Fruit fly (Drosophila melanogaster) S2 (cell line): ENCODE data around the gene Sfp87B.

ENCODE experiments used
- CG8478 ChIP-seq: fragments of >200 bp; optimal IDR thresholded peaks from 2 replicates; lab custom pipeline; 2018
- CTCF ChIP-seq, 2 experiments: fragments of >200 bp; optimal IDR thresholded peaks; 2 replicates each; lab custom pipeline; 2018

DNA sequence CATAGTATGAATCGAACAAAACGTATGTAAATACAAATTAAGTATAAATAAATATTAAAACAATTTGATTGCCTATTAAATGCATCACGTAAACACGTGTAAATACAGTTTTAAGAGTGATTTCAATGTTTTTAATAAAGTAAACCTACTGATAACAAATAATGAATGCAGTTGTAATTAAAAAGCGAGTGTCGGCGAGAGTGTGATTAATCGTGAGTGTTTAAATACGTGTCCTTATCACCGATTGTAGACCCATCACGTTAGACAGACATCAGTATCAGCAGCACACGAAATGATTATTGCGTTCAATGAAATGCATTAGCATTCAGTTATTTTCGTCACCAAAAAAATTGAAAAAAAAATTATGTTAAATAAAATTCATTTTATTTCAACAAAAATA is 30.0 kb downstream of the Sfp87B start:
- TF ChIP-seq CG8478 (lab: Kevin White, UChicago) (no peak), CTCF (optimal IDR thresholded peaks at IDR 0.05; lab: Kevin White, UChicago) (no peak)
